Worm (Caenorhabditis elegans) whole organism, L4/young adult: ENCODE results near the gene acs-19.

ENCODE experiments used
- W03F9.2 ChIP-seq: fragments of 150-350 bp; optimal IDR thresholded peaks from 2 replicates; lab custom pipeline; 2014; ENCODE audit warnings: missing biosample characterization, missing genetic modification characterization
- dao-5 ChIP-seq: sonication (generic microtip); optimal IDR thresholded peaks from 2 replicates; lab custom pipeline; 2016; ENCODE audit warnings: missing genotype, missing genetic modification characterization, moderate library complexity, missing compliant biosample characterization
- him-1 ChIP-seq: sonication (generic microtip); optimal IDR thresholded peaks from 2 replicates; lab custom pipeline; 2016; ENCODE audit warnings: missing genotype, missing genetic modification reagents, missing genetic modification characterization, missing compliant biosample characterization

DNA sequence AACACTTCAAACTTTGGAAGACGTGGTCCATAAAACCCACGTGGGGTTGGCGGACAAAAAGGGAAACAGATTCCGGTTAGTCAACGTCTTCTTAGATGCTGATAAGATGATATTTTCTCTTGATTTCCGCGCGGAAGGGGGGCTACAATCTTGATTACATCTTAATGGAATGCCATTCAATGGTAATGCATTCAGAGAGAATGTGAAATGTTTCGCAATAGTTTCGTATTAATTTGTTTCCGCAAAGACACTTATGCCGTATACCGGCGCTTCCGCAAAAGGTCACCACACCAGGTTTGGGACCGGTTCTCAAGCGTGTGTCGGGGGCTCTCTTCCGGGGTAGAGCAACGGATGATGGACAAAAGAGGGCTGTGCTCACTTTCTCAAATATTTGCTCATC lies 10.2 kb downstream of the acs-19 start:
- no peak for TF ChIP-seq him-1 (tag; lab: Kevin White, UChicago)
- TF ChIP-seq dao-5 (tag; lab: Kevin White, UChicago): no peak
- no peak for TF ChIP-seq W03F9.2
